Fruit fly (Drosophila melanogaster) whole organism, pupa: ENCODE data around the gene CCAP-R.

Experiments
- CG10348 ChIP-seq: fragments of 200-800 bp; sonication (Bioruptor generic); IDR thresholded peaks from 2 replicates; pipeline ENCODE4 v1.3.6; 2022; ENCODE audit warnings: missing biosample characterization, missing genetic modification characterization
- CG12605 ChIP-seq: fragments of 200-800 bp; sonication (Bioruptor generic); IDR thresholded peaks from 2 replicates; pipeline ENCODE4 v1.3.6; 2022; ENCODE audit warnings: missing biosample characterization, missing genetic modification characterization
- CG13204 ChIP-seq: fragments of 200-800 bp; sonication (Bioruptor generic); optimal IDR thresholded peaks from 2 replicates; lab custom pipeline; 2018; ENCODE audit warnings: missing biosample characterization, mild to moderate bottlenecking, missing genetic modification characterization, moderate library complexity
- CG14655 ChIP-seq: fragments of 200-800 bp; sonication (Bioruptor generic); optimal IDR thresholded peaks from 3 replicates; lab custom pipeline; 2017; ENCODE audit warnings: mild to moderate bottlenecking, missing biosample characterization, missing genetic modification reagents, missing genetic modification characterization
- CG15710 ChIP-seq: fragments of 200-800 bp; sonication (Bioruptor generic); optimal IDR thresholded peaks from 2 replicates; lab custom pipeline; 2018; ENCODE audit warnings: missing biosample characterization, mild to moderate bottlenecking, missing genetic modification characterization, moderate library complexity
- CG17806 ChIP-seq: fragments of 200-800 bp; sonication (Bioruptor generic); optimal IDR thresholded peaks from 2 replicates; lab custom pipeline; 2018; ENCODE audit warnings: missing biosample characterization, mild to moderate bottlenecking, missing genetic modification characterization, moderate library complexity
- CG32121 ChIP-seq: fragments of 200-800 bp; sonication (Bioruptor generic); IDR thresholded peaks from 2 replicates; pipeline ENCODE4 v1.3.6; 2022; ENCODE audit warnings: missing biosample characterization, missing genetic modification characterization
- CG34367 ChIP-seq: fragments of 200-800 bp; sonication (Bioruptor generic); optimal IDR thresholded peaks from 2 replicates; lab custom pipeline; 2018; ENCODE audit warnings: missing biosample characterization, mild to moderate bottlenecking, missing genetic modification characterization
- CG4496 ChIP-seq: fragments of 200-800 bp; sonication (Bioruptor generic); IDR thresholded peaks from 3 replicates; pipeline ENCODE4 v1.3.6; 2022; ENCODE audit warnings: missing biosample characterization, missing genetic modification characterization
- CG8159 ChIP-seq: fragments of 200-800 bp; sonication (Bioruptor generic); optimal IDR thresholded peaks from 3 replicates; lab custom pipeline; 2018; ENCODE audit warnings: missing biosample characterization, mild to moderate bottlenecking, missing genetic modification characterization, moderate library complexity
- CG8301 ChIP-seq: fragments of 200-800 bp; sonication (Bioruptor generic); optimal IDR thresholded peaks from 2 replicates; lab custom pipeline; 2018; ENCODE audit warnings: missing biosample characterization, mild to moderate bottlenecking, missing genetic modification characterization
- CG9948 ChIP-seq: fragments of 200-800 bp; sonication (Bioruptor generic); optimal IDR thresholded peaks from 2 replicates; lab custom pipeline; 2018; ENCODE audit warnings: missing biosample characterization, mild to moderate bottlenecking, missing genetic modification characterization, moderate library complexity
- D1 ChIP-seq: fragments of 200-800 bp; sonication (Bioruptor generic); optimal IDR thresholded peaks from 2 replicates; lab custom pipeline; 2018; ENCODE audit warnings: missing biosample characterization, mild to moderate bottlenecking, missing genetic modification characterization, moderate library complexity
- EcR ChIP-seq: fragments of 200-800 bp; sonication (Bioruptor generic); optimal IDR thresholded peaks from 3 replicates; lab custom pipeline; 2019; ENCODE audit warnings: missing biosample characterization, missing genetic modification characterization, mild to moderate bottlenecking, moderate library complexity, missing genetic modification reagents
- Ets98B ChIP-seq: fragments of 200-800 bp; sonication (Bioruptor generic); IDR thresholded peaks from 2 replicates; pipeline ENCODE4 v1.3.6; 2022; ENCODE audit warnings: missing biosample characterization, missing genetic modification characterization
- Pif1A ChIP-seq: fragments of 200-800 bp; sonication (Bioruptor generic); optimal IDR thresholded peaks from 3 replicates; lab custom pipeline; 2016; ENCODE audit warnings: missing biosample characterization, missing genetic modification characterization
- Pif1B ChIP-seq: fragments of 200-800 bp; sonication (Bioruptor generic); optimal IDR thresholded peaks from 3 replicates; lab custom pipeline; 2016; ENCODE audit warnings: missing biosample characterization, missing genetic modification characterization
- Snoo ChIP-seq: fragments of 200-800 bp; sonication (Bioruptor generic); optimal IDR thresholded peaks from 3 replicates; lab custom pipeline; 2017; ENCODE audit warnings: missing biosample characterization, mild to moderate bottlenecking, missing genetic modification characterization, inconsistent platforms
- fd96Ca ChIP-seq: fragments of 200-800 bp; sonication (Bioruptor generic); IDR thresholded peaks from 3 replicates; pipeline ENCODE4 v1.3.6; 2022; ENCODE audit warnings: missing biosample characterization, missing genetic modification characterization
- gl ChIP-seq: fragments of 200-800 bp; sonication (Bioruptor generic); optimal IDR thresholded peaks from 2 replicates; lab custom pipeline; 2018; ENCODE audit warnings: missing biosample characterization, mild to moderate bottlenecking, missing genetic modification characterization
- rn ChIP-seq: fragments of 200-800 bp; sonication (Bioruptor generic); IDR thresholded peaks from 2 replicates; pipeline ENCODE4 v1.3.6; 2022; ENCODE audit warnings: missing biosample characterization, missing genetic modification characterization

Gene CCAP-R

DNA sequence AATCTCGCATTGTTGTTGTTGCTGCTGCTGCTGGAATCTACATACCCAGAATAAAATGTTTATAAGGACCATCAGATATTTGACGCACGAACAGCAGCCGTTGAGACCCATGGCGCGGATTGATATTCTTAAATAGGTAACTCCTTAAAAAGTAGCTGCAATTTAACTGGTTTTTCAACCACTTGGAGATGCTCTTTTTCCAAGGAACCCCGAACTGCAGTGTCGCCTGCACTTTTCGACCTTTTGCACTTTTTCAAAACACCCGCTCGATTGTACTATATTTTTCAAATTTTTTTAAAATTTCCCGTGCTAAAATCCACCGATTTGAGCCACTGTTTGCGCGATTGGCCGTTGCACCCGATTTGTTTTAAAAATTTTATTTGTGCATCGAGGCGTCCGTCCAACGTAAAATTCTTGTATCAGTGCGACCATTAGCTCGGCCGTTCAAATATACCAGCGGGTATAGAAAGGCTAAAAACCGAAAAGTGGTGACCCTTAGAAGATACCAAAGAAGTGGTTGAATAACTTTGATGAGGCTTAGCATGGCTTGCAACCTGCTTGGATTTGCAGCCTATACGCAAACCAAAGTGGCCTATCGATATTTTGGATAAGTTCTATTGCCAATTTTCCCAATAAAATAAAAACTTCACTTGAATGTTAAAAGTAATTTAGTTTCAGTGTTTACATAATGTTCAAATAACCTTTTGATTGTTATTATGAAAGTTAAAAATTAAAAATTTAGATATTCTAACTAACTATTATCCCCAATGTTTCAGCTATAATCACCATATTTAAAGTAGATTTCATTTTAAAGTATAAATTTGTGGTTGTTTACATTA, 74.9 kb downstream of the CCAP-R start, which contains the start of gene Tsp96F:
TSS of gene Tsp96F (minus strand) at position 457 of the 839 bp plus-strand sequence.
- no peak for TF ChIP-seq CG17806 (tag; lab: Kevin White, UChicago)
- TF ChIP-seq CG12605 (GFP tag; lab: Robert Waterston, UW), result peak; percentile 42
- peak; percentile 14 for TF ChIP-seq EcR (GFP tag; lab: Kevin White, UChicago)
- TF ChIP-seq CG4496 (GFP tag; lab: Robert Waterston, UW), result 0 out of 3 replicates have a peak, but pooled peaks have one; percentile 40
- TF ChIP-seq fd96Ca (GFP tag; lab: Robert Waterston, UW), result no peak
- TF ChIP-seq D1 (tag; lab: Kevin White, UChicago), result peak; percentile 18

- peak; percentile 57 for TF ChIP-seq CG17806 (tag; lab: Kevin White, UChicago)
- no peak for TF ChIP-seq CG8301 (tag; lab: Kevin White, UChicago)
- peak; percentile 11; the same call in 1 of the 2 replicates for TF ChIP-seq Ets98B (GFP tag; lab: Robert Waterston, UW)
- peak; percentile 48 for TF ChIP-seq Snoo
- no peak for TF ChIP-seq gl (tag; lab: Kevin White, UChicago)
- no peak for TF ChIP-seq EcR (GFP tag; lab: Kevin White, UChicago)
- peak; percentile 63 for TF ChIP-seq CG8159 (tag; lab: Kevin White, UChicago)
- peak; percentile 59 for TF ChIP-seq CG15710 (tag; lab: Kevin White, UChicago)
- 0 out of 2 replicates have a peak, but pooled peaks have one; percentile 18 for TF ChIP-seq rn (GFP tag; lab: Robert Waterston, UW)
- no peak for TF ChIP-seq CG10348 (GFP tag; lab: Robert Waterston, UW)
- TF ChIP-seq CG12605 (GFP tag; lab: Robert Waterston, UW), result peak; percentile 11
- TF ChIP-seq CG13204 (GFP tag; lab: Kevin White, UChicago), result peak; percentile 42
- TF ChIP-seq D1 (tag; lab: Kevin White, UChicago), result no peak
- peak; percentile 67 for TF ChIP-seq CG9948 (tag; lab: Kevin White, UChicago)
- TF ChIP-seq Pif1A, result peak; percentile 4
- peak; percentile 59; the same call in 1 of the 2 replicates for TF ChIP-seq CG32121 (GFP tag; lab: Robert Waterston, UW)
- no peak for TF ChIP-seq fd96Ca (GFP tag; lab: Robert Waterston, UW)
- TF ChIP-seq CG4496 (GFP tag; lab: Robert Waterston, UW), result peak; percentile 61
- peak; percentile 1 for TF ChIP-seq Pif1B (GFP tag; lab: Kevin White, UChicago)
- peak; percentile 63 for TF ChIP-seq CG14655
- TF ChIP-seq CG34367, result peak; percentile 14
Measured at dm6 chr3R:25880198-25880970, 75.7 kb downstream of the CCAP-R start.

DNA sequence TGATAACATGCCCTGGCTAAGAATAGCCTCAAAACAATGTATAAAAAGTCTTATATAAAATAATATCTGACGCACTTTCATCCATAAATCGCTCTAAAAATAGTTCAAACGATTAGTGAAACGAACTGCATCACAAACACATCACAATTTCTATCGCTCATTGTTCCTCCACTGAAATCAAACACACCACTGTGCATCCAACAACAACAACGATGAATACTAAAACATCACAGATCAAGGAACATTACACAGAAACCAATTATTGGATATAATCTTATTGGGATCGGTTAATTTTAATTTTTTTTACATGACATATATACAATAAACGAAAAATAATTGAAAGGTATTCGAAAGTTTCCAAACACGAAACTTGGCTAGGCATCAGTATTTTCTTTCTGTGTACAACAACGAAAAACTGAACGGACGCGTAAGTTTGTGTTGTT, 76.7 kb downstream of the CCAP-R start:
- peak; percentile 82 for TF ChIP-seq Ets98B (GFP tag; lab: Robert Waterston, UW)
- peak; percentile 19 for TF ChIP-seq CG8159 (tag; lab: Kevin White, UChicago)
- TF ChIP-seq CG4496 (GFP tag; lab: Robert Waterston, UW), result no peak; the same call in 1 of the 3 replicates
- TF ChIP-seq CG34367, result no peak
- no peak for TF ChIP-seq D1 (tag; lab: Kevin White, UChicago)
- TF ChIP-seq CG32121 (GFP tag; lab: Robert Waterston, UW), result peak; percentile 70
- no peak for TF ChIP-seq CG9948 (tag; lab: Kevin White, UChicago)
- TF ChIP-seq rn (GFP tag; lab: Robert Waterston, UW), result peak; percentile 13; the same call in 1 of the 2 replicates
- peak; percentile 49; the same call in 1 of the 2 replicates for TF ChIP-seq CG12605 (GFP tag; lab: Robert Waterston, UW)
- peak; percentile 73 for TF ChIP-seq CG8301 (tag; lab: Kevin White, UChicago)
- TF ChIP-seq CG17806 (tag; lab: Kevin White, UChicago), result peak; percentile 1
- TF ChIP-seq CG13204 (GFP tag; lab: Kevin White, UChicago), result no peak
- peak; percentile 38 for TF ChIP-seq Pif1A
- no peak for TF ChIP-seq CG10348 (GFP tag; lab: Robert Waterston, UW)
- TF ChIP-seq CG14655, result peak; percentile 68
- no peak for TF ChIP-seq CG15710 (tag; lab: Kevin White, UChicago)
- no peak for TF ChIP-seq Pif1B (GFP tag; lab: Kevin White, UChicago)
- no peak for TF ChIP-seq EcR (GFP tag; lab: Kevin White, UChicago)
- no peak for TF ChIP-seq fd96Ca (GFP tag; lab: Robert Waterston, UW)
- TF ChIP-seq Snoo, result no peak
- TF ChIP-seq gl (tag; lab: Kevin White, UChicago), result no peak
- TF ChIP-seq, all 21 proteins: peak for 9

dm6 chr3R:25877064-25877463, 79.0 kb downstream of the CCAP-R start:
- TF ChIP-seq EcR (GFP tag; lab: Kevin White, UChicago) (peak; percentile 78), CG8301 (tag; lab: Kevin White, UChicago) (no peak)
- TF ChIP-seq, all 21 proteins: peak for 1

DNA sequence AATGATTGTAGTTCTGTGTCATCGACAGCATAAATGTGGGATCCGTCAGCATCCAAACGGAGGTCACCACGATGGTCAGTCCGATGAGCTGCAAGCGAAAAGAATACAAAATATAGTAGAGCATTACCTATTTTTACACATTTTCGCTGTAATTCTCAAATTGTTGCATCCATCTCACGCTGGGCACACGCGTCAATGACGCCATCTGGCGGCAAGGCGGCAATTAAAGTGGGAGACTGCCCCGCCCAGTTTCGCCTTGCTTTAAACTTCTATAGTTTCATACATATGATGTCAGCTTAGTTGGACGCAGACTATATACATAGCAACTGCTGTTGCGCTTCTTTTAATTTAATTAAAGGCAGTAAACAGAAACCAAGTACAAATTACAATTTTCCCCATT, 79.4 kb downstream of the CCAP-R start:
- no peak for TF ChIP-seq CG34367
- TF ChIP-seq CG32121 (GFP tag; lab: Robert Waterston, UW), result no peak
- no peak for TF ChIP-seq fd96Ca (GFP tag; lab: Robert Waterston, UW)
- no peak for TF ChIP-seq rn (GFP tag; lab: Robert Waterston, UW)
